Fruit fly (Drosophila melanogaster): ENCODE measurements around the gene CG1092.

DNA sequence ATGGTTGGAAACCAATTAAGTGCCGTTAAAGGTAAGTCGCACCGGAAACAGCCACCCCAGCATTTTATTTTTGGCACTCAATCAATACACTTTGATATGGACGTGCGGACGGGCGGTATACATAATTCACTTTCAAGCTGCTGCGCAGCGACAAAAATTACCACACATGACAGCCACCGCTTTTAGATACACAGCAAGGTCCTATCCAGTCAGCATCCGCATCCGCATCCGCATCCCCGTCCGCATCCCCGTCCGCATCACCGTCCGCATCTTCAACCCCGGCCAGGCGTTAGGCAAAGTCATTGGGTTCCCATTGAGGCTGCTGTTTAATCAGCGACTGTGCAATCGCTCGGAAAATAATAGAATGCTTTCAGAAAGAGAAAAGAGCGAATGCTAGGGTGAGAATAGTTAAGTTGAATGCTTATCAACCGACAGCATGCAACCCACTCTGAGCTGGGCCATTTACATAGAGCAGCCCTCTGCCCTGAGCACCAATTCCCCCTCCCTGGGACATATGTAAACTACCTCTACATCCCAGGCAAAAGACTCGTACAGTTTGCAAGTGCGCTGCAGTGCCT lies 17.9 kb downstream of the CG1092 start:
- TF ChIP-seq CG12768 (GFP tag; optimal IDR thresholded peaks at IDR 0.05) (no peak), CG7101 (tag; optimal IDR thresholded peaks at IDR 0.05) (no peak), Mnt (GFP tag; optimal IDR thresholded peaks at IDR 0.05) (no peak), CG11617 (GFP tag; optimal IDR thresholded peaks at IDR 0.05) (no peak), Hr96 (GFP tag; optimal IDR thresholded peaks at IDR 0.05) (no peak), CG7045 (GFP tag; optimal IDR thresholded peaks at IDR 0.05) (no peak), ovo (GFP tag; optimal IDR thresholded peaks at IDR 0.05) (no peak), Clk (GFP tag; optimal IDR thresholded peaks at IDR 0.05) (no peak)
